Fruit fly (Drosophila melanogaster) whole organism: ENCODE measurements around the gene CG42854.

Experiments used
- CG8478 ChIP-seq: fragments of >200 bp; optimal IDR thresholded peaks from 2 replicates; lab custom pipeline; 2018; ENCODE audit warnings: inconsistent platforms
- Dll ChIP-seq: fragments of >200 bp; optimal IDR thresholded peaks from 2 replicates; lab custom pipeline; 2017
- EcR ChIP-seq, 2 experiments: fragments of >200 bp; optimal IDR thresholded peaks; 2 replicates each; lab custom pipeline; 2017; ENCODE audit warnings: missing biosample characterization in 2 of 2, missing genetic modification characterization in 2 of 2, missing genetic modification reagents in 2 of 2
- pan ChIP-seq: fragments of >200 bp; optimal IDR thresholded peaks from 2 replicates; lab custom pipeline; 2017
- psq ChIP-seq: fragments of >200 bp; optimal IDR thresholded peaks from 2 replicates; lab custom pipeline; 2017
- usp ChIP-seq: fragments of >200 bp; optimal IDR thresholded peaks from 2 replicates; lab custom pipeline; 2017; ENCODE audit warnings: missing biosample characterization, missing genetic modification characterization, mixed read lengths

CG42854 gene

dm6 chrX:17282196-17282595, 35.4 kb upstream of the CG42854 start, which contains the start of gene CG5445:
CG5445 (plus strand) TSS chrX:17282496.
- TF ChIP-seq pan (lab: Kevin White, UChicago), result no peak
- TF ChIP-seq psq, result no peak
- no peak for TF ChIP-seq usp
- TF ChIP-seq EcR (GFP tag; optimal IDR thresholded peaks at IDR 0.05; lab: Kevin White, UChicago), result no peak
- TF ChIP-seq CG8478, result no peak
- no peak for TF ChIP-seq Dll (lab: Kevin White, UChicago)

DNA sequence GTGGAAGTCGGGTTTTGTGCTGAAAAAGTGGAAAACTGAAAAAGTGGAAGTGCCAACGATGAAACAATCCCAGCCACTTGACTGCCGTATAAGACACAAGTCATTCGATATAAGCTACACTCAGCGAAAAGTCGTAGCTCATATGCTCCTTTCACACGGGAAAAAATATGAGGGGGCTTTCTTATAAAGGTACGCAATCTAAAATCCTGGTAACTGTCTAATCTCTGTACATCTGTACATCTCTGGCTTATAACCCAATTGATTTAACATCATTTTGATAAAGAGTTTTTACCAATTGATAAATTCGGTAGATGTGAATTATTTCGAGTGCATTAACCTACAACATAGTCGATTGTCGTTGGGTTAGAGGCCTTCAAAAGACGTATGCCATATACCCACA, 28.0 kb upstream of the CG42854 start:
- TF ChIP-seq usp, result no peak
- TF ChIP-seq psq, result no peak
- no peak for TF ChIP-seq EcR (GFP tag; optimal IDR thresholded peaks at IDR 0.05; lab: Kevin White, UChicago)
- TF ChIP-seq CG8478, result no peak
- TF ChIP-seq Dll (lab: Kevin White, UChicago), result no peak
- TF ChIP-seq pan (lab: Kevin White, UChicago), result no peak

- TF ChIP-seq usp, result no peak
- no peak for TF ChIP-seq EcR (GFP tag; optimal IDR thresholded peaks at IDR 0.05; lab: Kevin White, UChicago)
Measured at dm6 chrX:17265402-17266028, 18.7 kb upstream of the CG42854 start.

- TF ChIP-seq usp (no peak), CG8478 (no peak), pan (lab: Kevin White, UChicago) (no peak), Dll (lab: Kevin White, UChicago) (no peak), psq (no peak), EcR (GFP tag; optimal IDR thresholded peaks at IDR 0.05; lab: Kevin White, UChicago) (no peak)
Measured at dm6 chrX:17262049-17262448, 15.2 kb upstream of the CG42854 start.

- TF ChIP-seq Dll (lab: Kevin White, UChicago) (no peak), EcR (GFP tag; optimal IDR thresholded peaks at IDR 0.05; lab: Kevin White, UChicago) (no peak), CG8478 (no peak), usp (no peak), pan (lab: Kevin White, UChicago) (no peak)
Measured at dm6 chrX:17255677-17256076, 8.9 kb upstream of the CG42854 start.

DNA sequence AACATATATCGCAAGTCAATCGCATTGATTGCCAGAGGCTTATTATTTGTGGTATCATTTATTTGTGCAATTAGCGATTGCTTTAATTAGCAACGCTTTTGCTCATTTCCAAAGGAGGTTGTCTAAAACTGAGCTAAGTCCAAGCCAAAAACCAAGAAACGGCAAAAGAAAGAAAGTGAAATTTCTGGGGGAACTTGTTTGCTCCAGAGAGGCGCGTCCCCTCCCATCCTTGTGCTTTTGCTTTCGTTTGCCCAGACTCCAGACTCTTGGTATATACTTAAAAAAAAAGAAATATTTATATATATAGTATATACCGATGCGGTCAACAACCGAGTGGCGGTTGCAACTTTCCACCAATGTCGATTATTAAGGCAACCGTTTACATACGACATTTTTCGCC, 7.3 kb upstream of the CG42854 start:
- TF ChIP-seq psq (no peak), Dll (lab: Kevin White, UChicago) (no peak)

- TF ChIP-seq EcR (GFP tag; optimal IDR thresholded peaks at IDR 0.05; lab: Kevin White, UChicago) (no peak), CG8478 (no peak), Dll (lab: Kevin White, UChicago) (no peak), pan (lab: Kevin White, UChicago) (no peak), usp (no peak), psq (no peak)
Measured at dm6 chrX:17249326-17249725, 2.5 kb upstream of the CG42854 start, which contains the start of gene CG8675. CG8675 (minus strand) TSS chrX:17249502.

- no peak for TF ChIP-seq CG8478
- TF ChIP-seq psq, result no peak
- no peak for TF ChIP-seq EcR (GFP tag; optimal IDR thresholded peaks at IDR 0.05; lab: Kevin White, UChicago)
- TF ChIP-seq usp, result no peak
- no peak for TF ChIP-seq Dll (lab: Kevin White, UChicago)
- TF ChIP-seq pan (lab: Kevin White, UChicago), result no peak
Measured at dm6 chrX:17244854-17245253, 2.0 kb downstream of the CG42854 start, which contains the start of gene CG8915. CG8915 (minus strand) TSS chrX:17245001.

DNA sequence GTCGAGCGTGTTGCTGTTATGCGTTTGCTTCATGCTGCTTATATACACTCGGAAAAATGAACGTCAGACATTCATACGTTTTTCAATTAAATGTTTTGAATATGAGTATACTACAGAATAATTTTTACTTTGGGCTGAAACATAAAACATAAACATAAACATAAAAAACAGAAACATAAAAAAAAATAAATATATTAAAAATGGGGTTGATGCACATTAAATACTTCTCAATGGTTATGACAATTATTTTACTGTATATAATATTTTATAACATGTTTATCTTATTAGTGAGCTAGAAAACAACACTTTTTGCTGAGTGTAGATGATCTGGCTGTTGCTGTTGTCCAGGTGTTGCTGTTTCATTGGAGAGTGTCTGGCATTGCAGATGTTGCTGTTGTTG, 9.4 kb downstream of the CG42854 start:
- TF ChIP-seq pan (lab: Kevin White, UChicago), result no peak
- no peak for TF ChIP-seq psq
- TF ChIP-seq usp, result no peak
- no peak for TF ChIP-seq EcR (GFP tag; optimal IDR thresholded peaks at IDR 0.05; lab: Kevin White, UChicago)
- TF ChIP-seq Dll (lab: Kevin White, UChicago), result no peak

dm6 chrX:17236468-17236867, 10.3 kb downstream of the CG42854 start:
- TF ChIP-seq CG8478 (no peak), usp (no peak), psq (no peak), Dll (lab: Kevin White, UChicago) (no peak), pan (lab: Kevin White, UChicago) (no peak), EcR (GFP tag; optimal IDR thresholded peaks at IDR 0.05; lab: Kevin White, UChicago) (no peak)

DNA sequence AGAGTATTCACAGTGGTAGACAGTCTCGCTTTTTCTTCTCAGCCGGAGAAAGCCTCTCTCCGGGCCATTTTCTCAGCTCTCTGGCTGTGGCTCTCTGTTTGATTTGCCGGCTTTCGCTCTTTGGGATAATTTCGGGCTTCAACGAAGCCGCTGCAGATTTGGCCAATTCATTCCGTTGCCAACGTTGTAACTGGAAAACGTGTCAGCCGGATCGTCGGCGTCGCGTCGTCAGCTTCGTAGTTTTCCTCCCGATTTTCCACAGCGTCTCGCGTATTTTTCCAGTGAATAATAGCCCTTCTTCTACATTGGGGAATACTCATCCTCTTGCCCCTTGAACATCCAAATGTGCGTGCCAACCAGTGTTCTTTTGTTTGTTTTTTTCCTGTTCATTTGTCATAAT, 14.2 kb downstream of the CG42854 start, which contains the start of gene f:
Gene f (plus strand): TSS at position 301 of the 400 bp plus-strand sequence.
- TF ChIP-seq CG8478 (no peak), pan (lab: Kevin White, UChicago) (no peak), psq (no peak), Dll (lab: Kevin White, UChicago) (no peak), usp (no peak), EcR (GFP tag; optimal IDR thresholded peaks at IDR 0.05; lab: Kevin White, UChicago) (no peak)

DNA sequence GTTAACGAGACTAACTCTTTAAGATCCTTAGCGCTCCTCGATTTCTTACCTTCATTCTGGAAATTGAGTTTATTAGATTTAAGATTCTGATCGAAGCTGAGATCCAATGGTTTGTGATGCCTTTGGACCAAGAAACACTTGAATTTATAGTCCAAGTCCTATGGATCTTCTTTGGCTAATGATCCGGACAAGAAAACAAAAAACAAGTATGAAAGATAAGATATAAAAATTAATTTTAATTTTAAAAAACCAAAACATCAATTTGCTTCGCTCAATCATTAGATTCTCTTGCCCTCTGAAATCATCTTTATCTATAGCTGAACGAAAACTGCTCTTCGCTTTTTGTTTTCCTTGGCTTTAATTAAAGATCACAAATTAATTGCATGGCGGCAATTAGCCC, 15.9 kb downstream of the CG42854 start, which contains the start of gene CG10597:
Gene CG10597 (minus strand): TSS at position 101 of the 400 bp plus-strand sequence.
- TF ChIP-seq EcR (GFP tag; optimal IDR thresholded peaks at IDR 0.05; lab: Kevin White, UChicago) (no peak), CG8478 (no peak), pan (lab: Kevin White, UChicago) (no peak), Dll (lab: Kevin White, UChicago) (no peak), psq (no peak), usp (no peak)

- TF ChIP-seq EcR (GFP tag; optimal IDR thresholded peaks at IDR 0.05; lab: Kevin White, UChicago), result no peak
- no peak for TF ChIP-seq Dll (lab: Kevin White, UChicago)
- TF ChIP-seq psq, result no peak
- no peak for TF ChIP-seq pan (lab: Kevin White, UChicago)
- no peak for TF ChIP-seq usp
- no peak for TF ChIP-seq CG8478
Measured at dm6 chrX:17229475-17230169, 17.2 kb downstream of the CG42854 start.
